Fruit fly (Drosophila melanogaster): ENCODE data around the gene CG2887.

The CG2887 gene

dm6 chrX:10514850-10515249 is 36.6 kb upstream of the CG2887 start (continued):
- no peak for TF ChIP-seq CG2889 (GFP tag; IDR thresholded peaks at IDR 0.05)

- 0 out of 3 replicates have a peak, but pooled peaks have one; percentile 17 for TF ChIP-seq zfh1 (GFP tag; IDR thresholded peaks at IDR 0.05)
- no peak for TF ChIP-seq CG10209 (GFP tag; optimal IDR thresholded peaks at IDR 0.05)
- 0 out of 3 replicates have a peak, but pooled peaks have one; percentile 19 for TF ChIP-seq CG17361 (GFP tag; IDR thresholded peaks at IDR 0.05)
- no peak for TF ChIP-seq ems (GFP tag; optimal IDR thresholded peaks at IDR 0.05)
- TF ChIP-seq eve (GFP tag; optimal IDR thresholded peaks at IDR 0.05) = peak in 1 of 2 experiments; percentile 50
- no peak for TF ChIP-seq CG12236 (GFP tag; optimal IDR thresholded peaks at IDR 0.05)
- TF ChIP-seq CG17359 (tag; optimal IDR thresholded peaks at IDR 0.05) = peak; percentile 11
- TF ChIP-seq D19A (tag; optimal IDR thresholded peaks at IDR 0.05) = no peak
- peak; percentile 33 for TF ChIP-seq Blimp-1 (GFP tag; optimal IDR thresholded peaks at IDR 0.05)
- peak; percentile 7; the same call in 1 of the 2 replicates for TF ChIP-seq sisA (GFP tag; IDR thresholded peaks at IDR 0.05)
- TF ChIP-seq Sox102F (GFP tag; optimal IDR thresholded peaks at IDR 0.05) = peak; percentile 33
- TF ChIP-seq CG2712 (tag; optimal IDR thresholded peaks at IDR 0.05) = peak; percentile 46
- TF ChIP-seq CG10979 (tag; optimal IDR thresholded peaks at IDR 0.05) = peak; percentile 18
- no peak for TF ChIP-seq CG12769 (tag; optimal IDR thresholded peaks at IDR 0.05)
- TF ChIP-seq CG14014 (GFP tag; IDR thresholded peaks at IDR 0.05) = no peak
- peak; percentile 13; the same call in 1 of the 2 replicates for TF ChIP-seq CG17328 (GFP tag; IDR thresholded peaks at IDR 0.05)
- TF ChIP-seq sens (GFP tag) = peak; percentile 64
- peak; percentile 30 for TF ChIP-seq CG18262 (tag; optimal IDR thresholded peaks at IDR 0.05)
- TF ChIP-seq CG18599 (GFP tag; optimal IDR thresholded peaks at IDR 0.05) = peak; percentile 27
- peak; percentile 7 for TF ChIP-seq grau (tag; optimal IDR thresholded peaks at IDR 0.05)
- peak; percentile 30 for TF ChIP-seq ATbp (GFP tag; optimal IDR thresholded peaks at IDR 0.05)
- TF ChIP-seq CG13894 (tag; optimal IDR thresholded peaks at IDR 0.05) = no peak
- no peak for TF ChIP-seq HHEX (GFP tag; optimal IDR thresholded peaks at IDR 0.05)
- TF ChIP-seq CG3065 (GFP tag; optimal IDR thresholded peaks at IDR 0.05) = no peak
- no peak for TF ChIP-seq Rx (GFP tag; IDR thresholded peaks at IDR 0.05)
- TF ChIP-seq repo (GFP tag; optimal IDR thresholded peaks at IDR 0.05) = no peak
- TF ChIP-seq phol (tag; optimal IDR thresholded peaks at IDR 0.05) = peak; percentile 2
- peak; percentile 33 for TF ChIP-seq gem (tag; optimal IDR thresholded peaks at IDR 0.05)
- TF ChIP-seq knrl (GFP tag; IDR thresholded peaks at IDR 0.05; ENCODE audit: partially characterized antibody) = no peak
- no peak for TF ChIP-seq CG33557 (GFP tag; optimal IDR thresholded peaks at IDR 0.05)
- no peak for TF ChIP-seq CG30403 (GFP tag; optimal IDR thresholded peaks at IDR 0.05)
- no peak for TF ChIP-seq hkb (optimal IDR thresholded peaks at IDR 0.05)
- TF ChIP-seq hkb (GFP tag; IDR thresholded peaks at IDR 0.05) = 0 out of 2 replicates have a peak, but pooled peaks have one; percentile 22
- peak; percentile 15 for TF ChIP-seq CG1603 (tag; optimal IDR thresholded peaks at IDR 0.05)
- peak in 1 of 2 experiments; percentile 45 for TF ChIP-seq bsh (GFP tag; optimal IDR thresholded peaks at IDR 0.05)
- peak; percentile 37 for TF ChIP-seq CG2678 (tag; optimal IDR thresholded peaks at IDR 0.05)
- peak; percentile 42; the same call in 2 of the 3 replicates for TF ChIP-seq row (GFP tag; IDR thresholded peaks at IDR 0.05)
- no peak for TF ChIP-seq mam (GFP tag; optimal IDR thresholded peaks at IDR 0.05)
- TF ChIP-seq prd (optimal IDR thresholded peaks at IDR 0.05) = no peak
- peak; percentile 8; the same call in 1 of the 3 replicates for TF ChIP-seq prd (GFP tag; IDR thresholded peaks at IDR 0.05)
- peak; percentile 39 for TF ChIP-seq lab (GFP tag; optimal IDR thresholded peaks at IDR 0.05)
- peak; percentile 46 for TF ChIP-seq CG11504 (tag; optimal IDR thresholded peaks at IDR 0.05)
Observed at dm6 chrX:10513611-10514010, 35.3 kb upstream of the CG2887 start.
